Worm (Caenorhabditis elegans): Measurements from ENCODE around the gene T07A9.12.

DNA sequence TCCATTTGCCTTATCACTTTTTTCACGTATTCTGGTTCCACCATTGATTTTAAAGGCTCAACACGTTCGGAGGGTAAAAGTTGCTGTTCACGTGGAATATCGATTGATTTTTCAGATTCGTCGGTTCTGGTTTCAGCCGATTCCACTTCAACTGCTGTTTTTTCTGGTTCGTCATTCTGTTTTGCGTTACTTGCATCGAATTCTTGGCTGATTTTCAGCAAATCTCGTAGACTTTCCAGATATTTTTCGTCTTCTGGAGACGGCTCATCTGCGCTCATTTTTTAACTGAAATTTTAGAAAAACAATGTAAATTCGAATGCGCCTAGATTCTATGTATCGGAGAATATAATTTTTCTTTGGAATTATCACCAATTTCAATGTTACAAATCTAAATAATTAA, 9.0 kb downstream of the T07A9.12 start, which contains the start of gene eri-1:
- TF ChIP-seq ceh-9 (tag; optimal IDR thresholded peaks at IDR 0.05) (no peak), ztf-16 (tag; optimal IDR thresholded peaks at IDR 0.05) (no peak)
